Fruit fly (Drosophila melanogaster): Measurements from ENCODE around the gene Syn.

- TF ChIP-seq Med (GFP tag) = no peak
- no peak for TF ChIP-seq ap (GFP tag; IDR thresholded peaks at IDR 0.05)
- TF ChIP-seq CG10979 (tag; optimal IDR thresholded peaks at IDR 0.05) = no peak
- no peak for TF ChIP-seq wek (GFP tag; optimal IDR thresholded peaks at IDR 0.05)
- no peak for TF ChIP-seq Atf3 (GFP tag; optimal IDR thresholded peaks at IDR 0.05)
- TF ChIP-seq sim (GFP tag; IDR thresholded peaks at IDR 0.05) = no peak
- peak; percentile 16 for TF ChIP-seq Asciz (GFP tag; optimal IDR thresholded peaks at IDR 0.05)
- no peak for TF ChIP-seq Hsf (GFP tag; optimal IDR thresholded peaks at IDR 0.05)
- no peak for TF ChIP-seq CG33213 (GFP tag; optimal IDR thresholded peaks at IDR 0.05)
- no peak for TF ChIP-seq Scr (GFP tag; IDR thresholded peaks at IDR 0.05; ENCODE audit: partially characterized antibody)
- no peak for TF ChIP-seq CG1529 (GFP tag; optimal IDR thresholded peaks at IDR 0.05)
- no peak for TF ChIP-seq CG30020 (tag; optimal IDR thresholded peaks at IDR 0.05)
- TF ChIP-seq zen2 (GFP tag; IDR thresholded peaks at IDR 0.05; ENCODE audit: partially characterized antibody) = no peak
- no peak for TF ChIP-seq hkb (optimal IDR thresholded peaks at IDR 0.05)
- no peak for TF ChIP-seq hkb (GFP tag; IDR thresholded peaks at IDR 0.05)
These were observed 16.3 kb downstream of the Syn start for dm6 chr3R:10206740-10207139.

All from whole organism, embryonic.